Worm (Caenorhabditis elegans) whole organism, L2 larva: ENCODE data around the gene fbxa-214.

Source experiments
- elt-1 ChIP-seq: fragments of 150-350 bp; optimal IDR thresholded peaks from 2 replicates; lab custom pipeline; 2014; ENCODE audit warnings: missing biosample characterization, missing genetic modification characterization
- lin-11 ChIP-seq: fragments of 150-350 bp; sonication (generic microtip); optimal IDR thresholded peaks from 2 replicates; lab custom pipeline; 2014; ENCODE audit warnings: missing biosample characterization, missing genetic modification characterization, inconsistent platforms, mixed read lengths
- lin-39 ChIP-seq: fragments of 150-350 bp; optimal IDR thresholded peaks from 2 replicates; lab custom pipeline; 2014; ENCODE audit warnings: missing biosample characterization, missing genetic modification reagents, missing genetic modification characterization
- peb-1 ChIP-seq: fragments of 150-350 bp; optimal IDR thresholded peaks from 2 replicates; lab custom pipeline; 2014; ENCODE audit warnings: missing biosample characterization, missing genetic modification characterization
- sma-3 ChIP-seq: sonication (generic microtip); optimal IDR thresholded peaks from 2 replicates; lab custom pipeline; 2016; ENCODE audit warnings: missing genetic modification reagents, missing genetic modification characterization, missing compliant biosample characterization

DNA sequence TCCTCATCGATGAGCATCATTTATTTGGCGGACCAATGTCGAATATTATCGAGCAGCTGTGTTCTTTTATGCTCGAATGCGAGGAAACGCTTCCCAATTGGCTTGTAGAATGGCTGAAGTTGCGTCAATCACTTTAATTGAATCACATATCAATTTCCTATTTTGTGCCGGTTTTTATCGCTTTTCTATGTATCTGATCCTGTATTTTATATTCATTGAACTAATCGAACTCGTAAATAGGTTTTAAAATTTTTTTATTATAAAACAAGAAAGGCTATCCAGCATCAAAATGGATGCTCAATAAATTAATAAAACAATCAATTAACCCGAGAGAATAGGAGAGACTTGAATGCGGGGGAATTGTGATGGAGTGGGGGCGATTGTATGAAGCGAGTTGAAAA lies 28.9 kb upstream of the fbxa-214 start:
- no peak for TF ChIP-seq peb-1 (tag; lab: Kevin White, UChicago)
- TF ChIP-seq sma-3 (GFP tag; lab: Kevin White, UChicago) = no peak
- no peak for TF ChIP-seq elt-1 (tag; lab: Kevin White, UChicago)
- no peak for TF ChIP-seq lin-11
- no peak for TF ChIP-seq lin-39
